Worm (Caenorhabditis elegans) whole organism, L4/young adult: ENCODE data around the gene nstp-8.

Experiments used
- W03F9.2 ChIP-seq: fragments of 150-350 bp; optimal IDR thresholded peaks from 2 replicates; lab custom pipeline; 2014; ENCODE audit warnings: missing biosample characterization, missing genetic modification characterization
- dao-5 ChIP-seq: sonication (generic microtip); optimal IDR thresholded peaks from 2 replicates; lab custom pipeline; 2016; ENCODE audit warnings: missing genotype, missing genetic modification characterization, moderate library complexity, missing compliant biosample characterization
- him-1 ChIP-seq: sonication (generic microtip); optimal IDR thresholded peaks from 2 replicates; lab custom pipeline; 2016; ENCODE audit warnings: missing genotype, missing genetic modification reagents, missing genetic modification characterization, missing compliant biosample characterization

ce11 chrV:2191122-2191521 is 24.3 kb upstream of the nstp-8 start, which contains the start of gene srbc-42:
- TF ChIP-seq W03F9.2 (tag; lab: Kevin White, UChicago): no peak
- no peak for TF ChIP-seq him-1 (tag; lab: Kevin White, UChicago)
- no peak for TF ChIP-seq dao-5 (tag; lab: Kevin White, UChicago)
